Fruit fly (Drosophila melanogaster): ENCODE results near the gene Acp36DE.

DNA sequence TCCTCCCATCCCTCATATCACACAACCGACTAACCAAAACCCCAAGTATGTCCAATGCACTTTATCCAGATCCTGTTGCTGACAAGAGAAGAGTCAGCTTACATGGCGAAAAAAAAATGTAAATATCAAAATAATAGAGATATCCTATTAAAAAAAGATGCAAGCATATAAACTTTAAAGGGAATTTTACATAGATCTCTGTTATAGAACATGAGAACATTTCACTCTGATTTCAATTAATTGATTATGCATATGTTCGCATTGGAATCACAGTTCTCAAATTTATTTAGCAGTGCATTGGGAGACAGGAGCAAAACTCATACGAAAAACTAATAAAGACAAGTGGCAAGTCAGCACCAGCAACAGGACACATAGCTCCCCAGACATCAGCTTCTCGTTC lies 51.0 kb downstream of the Acp36DE start:
- TF ChIP-seq Hr78 (GFP tag; optimal IDR thresholded peaks at IDR 0.05) = no peak
- no peak for TF ChIP-seq CG32264 (GFP tag; optimal IDR thresholded peaks at IDR 0.05)
- no peak for TF ChIP-seq psq (GFP tag; optimal IDR thresholded peaks at IDR 0.05)
- TF ChIP-seq fru (GFP tag; optimal IDR thresholded peaks at IDR 0.05) = no peak
- TF ChIP-seq br (GFP tag; optimal IDR thresholded peaks at IDR 0.05) = no peak
- TF ChIP-seq usp (GFP tag; optimal IDR thresholded peaks at IDR 0.05) = no peak
- TF ChIP-seq Dfd (GFP tag; optimal IDR thresholded peaks at IDR 0.05) = no peak
- no peak for TF ChIP-seq Vsx2 (GFP tag; optimal IDR thresholded peaks at IDR 0.05; ENCODE audit: partially characterized antibody)
- no peak for TF ChIP-seq woc (GFP tag; optimal IDR thresholded peaks at IDR 0.05)
